Worm (Caenorhabditis elegans) whole organism, dauer: ENCODE results near the gene xtr-1.

Source experiments
- unc-62 ChIP-seq: sonication (generic microtip); optimal IDR thresholded peaks from 2 replicates; lab custom pipeline; 2017; ENCODE audit warnings: missing biosample characterization, missing genetic modification reagents, missing genetic modification characterization

Gene xtr-1

DNA sequence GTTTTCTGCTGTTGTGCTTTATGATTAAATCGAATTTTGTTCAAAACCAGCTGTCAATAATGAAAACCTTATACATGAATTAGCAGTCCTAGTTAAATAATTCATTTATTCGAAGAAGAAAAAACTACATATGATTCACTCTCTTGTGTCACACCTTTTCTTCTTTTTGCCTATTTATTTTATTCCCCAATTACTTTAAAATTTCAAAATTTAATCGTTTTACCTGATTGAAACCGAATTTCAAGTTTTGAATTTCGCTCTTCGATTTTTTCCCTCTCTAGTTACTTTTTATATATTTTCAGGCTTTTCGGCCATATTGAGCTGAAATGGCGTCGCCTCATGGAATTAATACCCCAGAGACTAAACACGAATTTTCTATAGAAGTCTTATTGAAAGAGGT lies at the start of gene xtr-1:
Gene xtr-1, plus strand, starts transcription at position 301 of the 400 bp plus-strand sequence.
- TF ChIP-seq unc-62 (GFP tag; lab: Kevin White, UChicago) = no peak

DNA sequence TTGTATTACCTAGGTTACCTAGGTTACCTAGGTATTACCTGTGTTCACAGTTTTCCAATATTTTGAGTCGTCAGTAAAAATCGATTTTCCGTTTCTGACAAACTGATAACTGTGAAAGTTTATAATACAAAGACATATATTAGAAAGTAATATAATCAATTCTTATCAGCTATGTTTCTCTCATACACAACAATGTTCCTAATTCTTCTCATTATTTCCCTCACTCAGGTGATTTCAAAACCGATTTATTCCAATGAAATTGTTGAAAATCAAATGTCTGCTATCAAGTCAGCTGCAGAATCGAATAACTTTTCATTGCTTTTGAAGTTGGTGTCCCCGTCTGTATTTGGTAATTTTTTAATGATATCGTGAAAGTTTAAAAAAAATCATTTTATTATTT lies 48.5 kb upstream of the xtr-1 start, which contains the start of gene C34E11.4:
Gene C34E11.4, plus strand, starts transcription at position 154 of the 400 bp plus-strand sequence.
- TF ChIP-seq unc-62 (GFP tag; lab: Kevin White, UChicago) = no peak

DNA sequence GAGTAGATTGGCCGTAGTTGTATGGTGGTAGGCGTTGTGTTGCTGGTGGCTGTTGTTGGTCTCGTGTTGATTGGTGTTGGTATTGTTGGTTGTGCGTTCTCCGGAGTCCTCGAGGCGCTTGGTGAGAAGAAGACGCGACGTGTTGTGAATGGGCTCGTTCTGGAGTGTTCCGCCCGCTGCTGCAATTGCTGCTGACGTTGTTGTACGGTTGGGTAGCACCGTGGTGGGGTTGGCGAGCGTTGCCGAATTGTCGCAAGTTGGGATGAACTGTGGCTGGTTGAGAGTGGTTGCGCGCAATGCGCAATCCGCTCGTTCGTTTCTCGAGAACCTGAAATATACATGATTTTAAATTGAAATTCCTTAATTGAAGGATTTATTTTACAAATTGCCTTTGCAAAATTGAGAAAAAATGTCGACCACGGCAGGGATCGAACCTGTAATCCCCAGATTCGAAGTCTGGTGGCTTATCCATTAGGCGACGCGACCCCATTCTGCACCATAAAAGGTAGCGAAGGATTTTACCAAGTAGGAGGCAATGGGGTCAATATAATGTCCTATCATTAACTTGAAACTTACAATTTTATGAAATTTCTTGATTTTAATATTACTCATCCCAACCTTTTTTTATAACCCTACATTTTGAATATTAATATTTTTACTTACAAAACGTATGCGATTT lies 46.3 kb upstream of the xtr-1 start:
- TF ChIP-seq unc-62 (GFP tag; lab: Kevin White, UChicago) = no peak

DNA sequence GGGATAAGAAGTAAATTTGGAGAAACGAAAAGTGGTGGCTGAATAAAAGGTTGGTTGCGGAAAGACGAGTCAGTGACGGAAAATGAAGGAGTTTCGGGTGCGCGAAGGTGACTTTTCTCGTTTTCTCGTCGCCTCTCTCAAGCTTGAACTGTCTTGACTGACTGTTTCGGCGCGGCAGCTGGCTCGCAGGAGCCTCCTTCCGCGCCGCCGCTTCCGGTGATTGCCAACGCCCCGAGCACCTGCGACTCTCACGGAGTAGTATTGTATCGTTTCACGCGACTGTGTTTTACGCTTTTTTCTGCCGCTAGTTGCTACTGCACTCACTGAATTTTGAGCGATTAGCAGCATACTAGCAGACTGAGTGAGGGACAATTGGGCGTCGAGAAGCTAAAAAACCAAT lies 37.9 kb upstream of the xtr-1 start, which contains the start of gene C34E11.2:
Gene C34E11.2, minus strand, starts transcription at position 84 of the 400 bp plus-strand sequence.
- TF ChIP-seq unc-62 (GFP tag; lab: Kevin White, UChicago) = no peak

DNA sequence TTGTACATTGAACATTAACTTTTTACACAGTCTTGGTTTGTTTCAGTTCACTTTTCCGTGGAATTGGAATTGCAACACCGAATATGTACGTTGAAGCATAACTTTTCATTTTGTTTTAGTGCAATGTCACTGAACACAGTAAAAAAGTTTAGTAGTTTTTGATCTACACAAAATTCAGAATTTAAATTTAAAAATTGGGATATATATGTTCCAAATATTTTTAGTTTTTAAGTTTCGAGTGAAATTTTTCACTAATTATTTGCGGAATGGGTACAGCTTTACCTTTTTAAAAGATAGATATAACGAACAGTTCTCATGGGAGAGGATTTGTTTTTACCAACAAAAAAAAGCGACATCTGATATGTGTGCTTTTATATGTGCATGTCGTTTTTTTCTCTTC lies 35.8 kb upstream of the xtr-1 start:
- TF ChIP-seq unc-62 (GFP tag; lab: Kevin White, UChicago) = no peak

DNA sequence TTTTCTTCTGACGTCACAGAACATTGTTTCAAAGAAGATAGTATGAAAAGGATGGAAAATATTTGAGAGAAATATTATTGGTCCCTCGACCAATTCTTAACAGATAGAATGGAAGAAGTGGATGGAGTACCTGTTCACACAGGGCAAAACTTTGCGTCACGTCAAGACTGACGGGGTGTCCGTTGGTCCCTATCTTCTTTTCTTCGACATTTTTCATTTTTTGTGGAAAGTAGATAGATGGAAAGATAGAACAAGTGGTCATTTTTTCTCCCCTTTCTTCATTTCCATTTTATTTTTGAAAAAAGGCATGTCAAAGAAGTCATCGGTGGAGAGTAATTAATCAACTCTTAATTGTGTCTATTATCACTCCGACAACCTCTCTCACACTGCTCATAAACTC lies 33.9 kb upstream of the xtr-1 start:
- no peak for TF ChIP-seq unc-62 (GFP tag; lab: Kevin White, UChicago)

DNA sequence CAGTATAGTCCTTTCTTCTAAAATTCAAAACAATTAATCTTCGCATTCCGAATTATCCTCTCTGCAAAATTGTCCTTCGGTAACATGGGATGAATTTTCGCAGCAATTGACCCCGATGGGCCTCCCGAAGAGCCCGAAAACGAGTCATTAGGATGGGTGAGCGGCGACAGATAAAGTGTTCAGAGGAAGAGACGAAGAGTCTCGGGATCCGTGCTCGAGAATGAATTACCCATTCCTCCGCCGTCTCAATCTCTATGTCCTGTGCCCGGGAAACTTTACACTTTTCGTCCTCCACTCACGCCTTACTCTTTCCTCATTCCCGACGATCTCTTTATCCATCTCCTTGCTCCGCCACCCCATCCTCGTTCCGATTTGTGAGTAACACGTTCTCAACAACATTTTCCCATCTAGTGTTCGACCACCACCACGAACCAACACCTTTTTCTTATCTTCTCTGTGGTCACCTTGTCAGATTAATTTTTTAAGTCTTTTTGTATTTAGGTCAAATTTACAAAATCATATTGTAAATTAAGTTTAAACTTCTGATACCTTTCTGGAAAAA lies 31.4 kb upstream of the xtr-1 start:
- TF ChIP-seq unc-62 (GFP tag; lab: Kevin White, UChicago) = no peak

DNA sequence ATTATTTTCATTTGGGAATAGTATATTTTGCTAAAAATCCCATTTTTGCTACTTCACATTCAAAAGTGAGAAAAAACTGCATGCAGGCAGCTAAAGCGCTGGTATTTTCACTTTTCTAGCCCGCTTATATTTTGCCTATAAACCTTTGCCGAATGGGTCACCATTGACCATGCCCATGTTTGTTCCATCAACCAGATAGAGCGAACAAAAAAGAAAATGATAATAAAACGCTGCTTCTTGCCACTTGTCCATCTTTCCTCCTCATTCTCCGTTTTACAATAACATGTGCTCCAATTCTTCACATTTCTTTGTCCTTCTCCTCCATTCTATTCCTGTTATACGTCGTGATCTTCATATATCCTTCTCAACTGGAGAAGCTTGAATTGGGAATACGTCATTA lies 28.9 kb upstream of the xtr-1 start, which contains the start of gene tag-241:
Gene tag-241, plus strand, starts transcription at position 301 of the 400 bp plus-strand sequence.
- TF ChIP-seq unc-62 (GFP tag; lab: Kevin White, UChicago) = no peak

DNA sequence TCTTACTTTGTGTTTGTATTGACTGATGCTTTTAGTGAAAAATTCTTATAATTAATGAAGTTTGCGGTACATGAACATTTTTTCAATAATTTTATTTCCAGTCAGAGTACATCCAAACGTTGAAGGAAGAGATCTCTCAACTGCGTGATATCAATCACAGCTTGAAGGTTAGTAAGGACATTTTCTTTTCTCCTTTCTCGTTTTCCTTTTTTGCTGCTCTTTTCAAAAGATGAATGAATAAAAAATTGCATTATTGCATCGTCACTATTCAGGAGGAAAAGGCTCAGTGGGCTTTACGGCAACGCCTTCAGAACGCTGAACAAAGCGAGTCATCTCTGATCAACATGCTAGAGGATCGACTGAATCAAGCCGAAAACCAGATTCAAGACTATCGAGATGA lies 25.7 kb upstream of the xtr-1 start:
- TF ChIP-seq unc-62 (GFP tag; lab: Kevin White, UChicago) = no peak

DNA sequence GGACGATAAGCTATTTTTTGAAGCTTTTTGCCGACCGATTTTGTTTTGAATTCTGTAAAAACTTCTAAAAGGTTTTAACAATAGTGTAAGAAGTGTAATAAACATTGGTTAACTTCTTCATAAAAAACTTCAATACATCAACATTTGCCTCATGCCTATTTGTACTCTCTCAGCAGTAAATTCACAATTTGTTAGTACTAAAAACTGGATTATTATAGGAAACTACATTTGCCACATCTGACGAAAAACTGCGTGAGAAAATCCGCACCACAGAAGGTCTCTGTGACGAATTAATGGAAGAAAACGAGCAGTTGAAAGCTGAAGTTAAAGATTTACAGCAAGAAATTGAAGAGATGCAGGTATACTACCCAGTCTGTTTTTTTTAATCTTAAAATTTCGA lies 25.1 kb upstream of the xtr-1 start:
- TF ChIP-seq unc-62 (GFP tag; lab: Kevin White, UChicago) = no peak

DNA sequence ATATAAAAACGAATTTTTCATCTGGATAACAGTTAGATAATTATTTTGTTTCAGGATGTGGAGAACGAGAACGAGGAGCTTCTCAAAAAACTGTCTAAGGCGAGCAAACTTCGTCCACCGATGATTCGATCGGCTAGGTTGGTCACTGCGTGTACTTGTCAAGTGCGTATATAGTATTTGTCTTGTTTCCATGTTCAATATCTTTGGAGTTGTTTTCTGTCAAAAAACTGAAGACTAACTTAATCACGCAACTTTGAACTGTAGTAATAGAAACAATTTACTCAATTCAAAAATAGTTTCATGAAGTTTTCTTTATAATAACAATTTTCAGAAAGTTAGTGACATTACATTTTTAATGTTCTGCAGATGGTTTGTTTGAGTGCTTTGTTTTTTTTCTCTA lies 23.9 kb upstream of the xtr-1 start:
- TF ChIP-seq unc-62 (GFP tag; lab: Kevin White, UChicago) = no peak

DNA sequence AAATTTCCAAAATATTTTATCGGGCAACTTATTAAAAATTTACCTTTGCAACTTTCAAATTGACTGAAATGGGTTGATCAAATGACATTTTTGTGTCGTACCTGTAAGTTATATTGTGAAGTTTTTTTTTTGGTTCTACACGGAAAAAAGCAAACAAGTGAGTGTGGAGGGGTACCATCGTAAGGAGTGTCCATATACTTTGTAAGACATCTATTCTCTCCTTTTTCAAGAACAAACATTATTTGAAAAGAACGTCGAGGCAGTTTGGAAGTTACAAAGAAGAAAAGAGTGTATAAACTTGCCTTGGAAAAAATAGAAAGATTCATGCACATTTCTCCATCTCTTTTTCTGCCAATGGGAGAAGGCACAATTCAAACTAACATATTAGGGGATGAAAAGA lies 15.2 kb upstream of the xtr-1 start, which contains the start of gene taf-7.1:
Gene taf-7.1, minus strand, starts transcription at position 101 of the 400 bp plus-strand sequence.
- no peak for TF ChIP-seq unc-62 (GFP tag; lab: Kevin White, UChicago)

DNA sequence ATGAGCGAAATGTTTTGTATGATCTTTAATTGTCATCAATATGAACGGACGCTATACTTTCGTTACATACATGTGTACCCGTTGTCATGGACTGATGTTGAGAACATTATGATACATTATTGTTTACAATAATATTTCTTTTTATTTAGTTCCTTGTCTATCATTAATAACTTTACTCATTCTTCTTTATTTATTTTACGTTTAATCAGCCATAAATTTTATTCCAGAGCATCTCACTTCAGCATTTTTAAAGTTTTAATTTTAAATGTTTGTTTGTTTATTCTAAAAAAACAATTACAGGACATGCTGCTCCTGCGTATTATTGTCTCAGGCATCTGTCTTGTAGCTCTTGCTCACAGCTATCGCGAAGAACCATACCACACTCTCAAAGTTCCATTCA lies 9.2 kb upstream of the xtr-1 start, which contains the start of gene F54F7.2:
Gene F54F7.2, plus strand, starts transcription at position 301 of the 400 bp plus-strand sequence.
- no peak for TF ChIP-seq unc-62 (GFP tag; lab: Kevin White, UChicago)

DNA sequence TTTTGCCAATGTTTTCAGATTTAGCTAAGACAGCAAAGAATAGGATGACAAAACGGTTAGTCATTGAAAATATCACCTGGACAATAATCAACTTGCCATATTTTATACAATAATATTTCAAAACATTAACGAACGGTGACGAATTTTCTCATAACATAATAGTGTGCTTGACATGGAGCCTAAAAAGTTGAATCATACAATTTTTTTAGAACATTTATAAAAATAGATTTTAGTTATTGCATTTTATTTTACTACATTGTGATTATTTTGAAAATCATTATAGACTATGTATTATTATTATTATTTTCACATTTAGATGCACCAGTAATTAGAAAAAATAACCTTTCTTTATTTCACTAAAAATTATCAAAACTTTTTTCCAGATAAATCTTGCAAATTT lies 4.0 kb upstream of the xtr-1 start, which contains the start of gene F54F7.9:
Gene F54F7.9, minus strand, starts transcription at position 101 of the 400 bp plus-strand sequence.
- TF ChIP-seq unc-62 (GFP tag; lab: Kevin White, UChicago) = no peak

DNA sequence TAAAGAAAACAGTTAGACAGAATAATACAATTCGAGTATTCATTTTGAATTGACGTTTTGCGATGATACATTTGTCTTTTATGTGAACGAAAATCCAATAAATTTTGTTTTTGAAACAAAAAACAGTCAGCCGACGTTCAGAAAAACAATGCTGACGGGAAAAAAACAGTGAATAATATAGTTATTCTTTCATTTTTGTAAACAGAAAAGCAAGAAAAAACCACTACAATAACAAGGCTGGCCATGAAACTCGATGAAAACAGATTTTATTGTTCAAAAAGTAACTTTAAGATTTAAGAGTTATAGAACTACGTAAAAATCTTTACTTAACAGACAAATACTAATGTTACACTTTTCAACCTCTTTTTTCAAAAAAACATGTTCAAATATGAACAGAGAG lies 2.5 kb upstream of the xtr-1 start, which contains the start of gene F54F7.3:
Gene F54F7.3, minus strand, starts transcription at position 101 of the 400 bp plus-strand sequence.
- no peak for TF ChIP-seq unc-62 (GFP tag; lab: Kevin White, UChicago)

DNA sequence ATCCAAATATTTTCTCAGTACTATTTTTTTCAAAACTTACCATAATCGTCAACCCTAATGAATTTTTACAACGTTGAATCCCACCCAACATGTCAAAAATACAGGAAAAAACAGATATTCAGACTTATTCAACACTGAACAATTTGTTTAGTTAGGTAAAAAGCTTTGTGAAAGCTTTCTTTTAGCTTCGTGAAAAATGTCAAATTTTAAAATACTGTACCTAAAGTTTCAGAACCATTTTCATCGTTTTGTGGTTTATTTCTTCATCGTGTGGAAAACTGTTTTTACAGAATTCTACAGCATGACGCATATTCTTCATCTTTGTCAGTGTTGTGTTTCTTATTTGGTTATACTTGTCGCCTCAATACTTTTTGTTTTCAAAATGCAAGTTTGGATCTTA lies 2.0 kb upstream of the xtr-1 start, which contains the start of gene F54F7.14:
Gene F54F7.14, plus strand, starts transcription at position 301 of the 400 bp plus-strand sequence.
- no peak for TF ChIP-seq unc-62 (GFP tag; lab: Kevin White, UChicago)
